Worm (Caenorhabditis elegans) whole organism, L3 larva: ENCODE results near the gene R05F9.11.
A peak's percentile ranks its signal among the peaks of the same experiment; 100 is the strongest.
"Not testable (repeated sequence)": the region's sequence is repeated elsewhere in the genome, so short reads cannot be mapped to it uniquely, and the experiment has no call there.

Experiments used
- R02D3.7 ChIP-seq: fragments of 150-350 bp; optimal IDR thresholded peaks from 2 replicates; lab custom pipeline; 2014; ENCODE audit warnings: missing biosample characterization, missing genetic modification characterization
- aly-2 ChIP-seq: fragments of 150-350 bp; optimal IDR thresholded peaks from 2 replicates; lab custom pipeline; 2014; ENCODE audit warnings: missing biosample characterization, missing genetic modification characterization
- ceh-16 ChIP-seq: sonication (generic microtip); optimal IDR thresholded peaks from 2 replicates; lab custom pipeline; 2017; ENCODE audit warnings: missing biosample characterization, missing genetic modification characterization
- ceh-28 ChIP-seq: fragments of 150-350 bp; optimal IDR thresholded peaks from 2 replicates; lab custom pipeline; 2014; ENCODE audit warnings: missing biosample characterization, missing genetic modification reagents, missing genetic modification characterization
- ceh-82 ChIP-seq: fragments of 150-350 bp; optimal IDR thresholded peaks from 2 replicates; lab custom pipeline; 2014; ENCODE audit warnings: missing biosample characterization, missing genetic modification characterization
- egl-27 ChIP-seq: sonication (generic microtip); optimal IDR thresholded peaks from 4 replicates; lab custom pipeline; 2017; ENCODE audit warnings: missing biosample characterization, missing genetic modification reagents, missing genetic modification characterization
- egl-5 ChIP-seq: fragments of 150-350 bp; optimal IDR thresholded peaks from 2 replicates; lab custom pipeline; 2017; ENCODE audit warnings: missing biosample characterization, missing genetic modification reagents, missing genetic modification characterization, inconsistent platforms
- elt-1 ChIP-seq: fragments of 150-350 bp; optimal IDR thresholded peaks from 2 replicates; lab custom pipeline; 2014; ENCODE audit warnings: missing biosample characterization, missing genetic modification characterization
- elt-2 ChIP-seq: sonication (generic microtip); optimal IDR thresholded peaks from 2 replicates; lab custom pipeline; 2016; ENCODE audit warnings: missing genetic modification reagents, mild to moderate bottlenecking, missing genetic modification characterization, missing compliant biosample characterization
- elt-3 ChIP-seq, 3 experiments: fragments of 150-350 bp in 1 of 3; sonication (generic microtip) in 2 of 3; optimal IDR thresholded peaks; 2 replicates in 2 of 3; 4 replicates in 1 of 3; lab custom pipeline; 2014 to 2017; ENCODE audit warnings: missing biosample characterization in 3 of 3, missing genetic modification characterization in 3 of 3
- eor-1 ChIP-seq, 2 experiments: fragments of 150-350 bp; optimal IDR thresholded peaks; 2 replicates each; lab custom pipeline; 2014 to 2018; ENCODE audit warnings: missing biosample characterization in 2 of 2, missing genetic modification characterization in 2 of 2
- fkh-10 ChIP-seq: sonication (generic microtip); optimal IDR thresholded peaks from 2 replicates; lab custom pipeline; 2017; ENCODE audit warnings: missing biosample characterization, missing genetic modification reagents, missing genetic modification characterization
- fos-1 ChIP-seq: fragments of 150-350 bp; optimal IDR thresholded peaks from 2 replicates; lab custom pipeline; 2014; ENCODE audit warnings: missing biosample characterization, missing genetic modification characterization
- lin-15B ChIP-seq: fragments of 150-350 bp; optimal IDR thresholded peaks from 2 replicates; lab custom pipeline; 2014; ENCODE audit warnings: missing biosample characterization, missing genetic modification characterization
- lin-39 ChIP-seq: fragments of 150-350 bp; optimal IDR thresholded peaks from 2 replicates; lab custom pipeline; 2018; ENCODE audit warnings: missing biosample characterization, missing genetic modification reagents, missing genetic modification characterization
- lsy-12 ChIP-seq: sonication (generic microtip); optimal IDR thresholded peaks from 2 replicates; lab custom pipeline; 2016; ENCODE audit warnings: mild to moderate bottlenecking, missing genetic modification characterization, missing compliant biosample characterization
- mdl-1 ChIP-seq: fragments of 150-350 bp; optimal IDR thresholded peaks from 2 replicates; lab custom pipeline; 2014; ENCODE audit warnings: missing biosample characterization, missing genetic modification characterization
- mml-1 ChIP-seq: fragments of 150-350 bp; sonication (generic microtip); optimal IDR thresholded peaks from 3 replicates; lab custom pipeline; 2014; ENCODE audit warnings: missing biosample characterization, missing genetic modification characterization
- nfya-1 ChIP-seq: sonication (generic microtip); optimal IDR thresholded peaks from 2 replicates; lab custom pipeline; 2017; ENCODE audit warnings: missing genetic modification characterization, mild to moderate bottlenecking, missing compliant biosample characterization, antibody characterized with exemption, moderate library complexity; ENCODE audit not compliant: insufficient read depth
- nhr-11 ChIP-seq: fragments of 150-350 bp; optimal IDR thresholded peaks from 2 replicates; lab custom pipeline; 2014; ENCODE audit warnings: missing biosample characterization, missing genetic modification characterization
- nhr-12 ChIP-seq: fragments of 150-350 bp; optimal IDR thresholded peaks from 2 replicates; lab custom pipeline; 2014; ENCODE audit warnings: missing biosample characterization, missing genetic modification characterization
- nhr-23 ChIP-seq: fragments of 150-350 bp; optimal IDR thresholded peaks from 2 replicates; lab custom pipeline; 2014; ENCODE audit warnings: missing biosample characterization, missing genetic modification reagents, missing genetic modification characterization
- nhr-25 ChIP-seq: sonication (generic microtip); optimal IDR thresholded peaks from 2 replicates; lab custom pipeline; 2017; ENCODE audit warnings: missing biosample characterization, missing genetic modification characterization
- nhr-28 ChIP-seq: fragments of 150-350 bp; optimal IDR thresholded peaks from 2 replicates; lab custom pipeline; 2014; ENCODE audit warnings: missing biosample characterization, missing genetic modification characterization
- nhr-43 ChIP-seq: sonication (generic microtip); optimal IDR thresholded peaks from 2 replicates; lab custom pipeline; 2016; ENCODE audit warnings: mild to moderate bottlenecking, missing genetic modification characterization, missing compliant biosample characterization; ENCODE audit not compliant: poor library complexity, severe bottlenecking
- nhr-67 ChIP-seq: fragments of 150-350 bp; optimal IDR thresholded peaks from 2 replicates; lab custom pipeline; 2014; ENCODE audit warnings: missing biosample characterization, missing genetic modification characterization
- nhr-76 ChIP-seq: fragments of 150-350 bp; sonication (generic microtip); optimal IDR thresholded peaks from 5 replicates; lab custom pipeline; 2014; ENCODE audit warnings: missing biosample characterization, missing genetic modification characterization
- nhr-77 ChIP-seq: fragments of 150-350 bp; optimal IDR thresholded peaks from 2 replicates; lab custom pipeline; 2014; ENCODE audit warnings: missing biosample characterization, missing genetic modification characterization
- pha-4 ChIP-seq: fragments of 150-350 bp; optimal IDR thresholded peaks from 2 replicates; lab custom pipeline; 2014; ENCODE audit warnings: missing biosample characterization, missing genetic modification reagents, missing genetic modification characterization
- pqm-1 ChIP-seq: fragments of 150-350 bp; optimal IDR thresholded peaks from 2 replicates; lab custom pipeline; 2017; ENCODE audit warnings: missing biosample characterization, missing genetic modification characterization, inconsistent platforms
- skn-1 ChIP-seq: fragments of 150-350 bp; optimal IDR thresholded peaks from 2 replicates; lab custom pipeline; 2014; ENCODE audit warnings: missing biosample characterization, missing genetic modification characterization
- snpc-4 ChIP-seq: fragments of 150-350 bp; optimal IDR thresholded peaks from 2 replicates; lab custom pipeline; 2014; ENCODE audit warnings: missing biosample characterization, missing genetic modification characterization
- tbx-2 ChIP-seq: sonication (generic microtip); optimal IDR thresholded peaks from 2 replicates; lab custom pipeline; 2016; ENCODE audit warnings: mild to moderate bottlenecking, missing genetic modification characterization, missing compliant biosample characterization
- unc-39 ChIP-seq: sonication (generic microtip); optimal IDR thresholded peaks from 4 replicates; lab custom pipeline; 2017; ENCODE audit warnings: missing biosample characterization, missing genetic modification characterization
- ztf-11 ChIP-seq: fragments of 150-350 bp; optimal IDR thresholded peaks from 2 replicates; lab custom pipeline; 2014; ENCODE audit warnings: missing biosample characterization, missing genetic modification characterization
- ztf-4 ChIP-seq: fragments of 150-350 bp; optimal IDR thresholded peaks from 2 replicates; lab custom pipeline; 2014; ENCODE audit warnings: missing biosample characterization, missing genetic modification characterization

R05F9.11 gene

ce11 chrII:4918501-4919021 is 4.5 kb upstream of the R05F9.11 start:
- no peak for TF ChIP-seq mdl-1 (tag; lab: Kevin White, UChicago)
- no peak for TF ChIP-seq eor-1 (tag; optimal IDR thresholded peaks at IDR 0.05; lab: Kevin White, UChicago)
- TF ChIP-seq nhr-25 (tag; lab: Kevin White, UChicago): peak; percentile 32
- TF ChIP-seq nhr-67 (tag; lab: Kevin White, UChicago): no peak

ce11 chrII:4916462-4916861 is 2.4 kb upstream of the R05F9.11 start, which contains the start of gene msp-31:
msp-31 (minus strand) TSS chrII:4916562.
- not testable (repeated sequence) for TF ChIP-seq fos-1, lin-39, mdl-1 (tag; lab: Kevin White, UChicago)

ce11 chrII:4915572-4915971 is 1.6 kb upstream of the R05F9.11 start:
- TF ChIP-seq nhr-67 (tag; lab: Kevin White, UChicago): no peak
- TF ChIP-seq, all 47 proteins: peak for 0

ce11 chrII:4908160-4908559 is 5.9 kb downstream of the R05F9.11 start:
- TF ChIP-seq elt-2 (tag; lab: Kevin White, UChicago) (peak; percentile 22), tbx-2 (tag; lab: Kevin White, UChicago) (peak; percentile 5), nfya-1 (peak; percentile 48), lin-39 (tag; lab: Kevin White, UChicago) (peak; percentile 25), skn-1 (tag; lab: Kevin White, UChicago) (peak; percentile 93), nhr-28 (tag; lab: Kevin White, UChicago) (no peak), nhr-23 (peak; percentile 26), lsy-12 (tag; lab: Kevin White, UChicago) (no peak), egl-5 (tag; lab: Kevin White, UChicago) (peak; percentile 88)
- TF ChIP-seq, all 47 proteins: peak for 7

- no peak for TF ChIP-seq nhr-43 (tag; lab: Kevin White, UChicago)
- no peak for TF ChIP-seq ceh-28 (tag; lab: Kevin White, UChicago)
- TF ChIP-seq lsy-12 (tag; lab: Kevin White, UChicago): no peak
- no peak for TF ChIP-seq pha-4
- no peak for TF ChIP-seq nhr-25 (tag; lab: Kevin White, UChicago)
- no peak for TF ChIP-seq fos-1 (tag; lab: Kevin White, UChicago)
- TF ChIP-seq elt-2 (tag; lab: Kevin White, UChicago): no peak
- TF ChIP-seq egl-5 (tag; lab: Kevin White, UChicago): no peak
- TF ChIP-seq ztf-4 (tag; lab: Kevin White, UChicago): no peak
- no peak for TF ChIP-seq mdl-1 (tag; lab: Kevin White, UChicago)
- no peak for TF ChIP-seq pqm-1 (tag; lab: Kevin White, UChicago)
- TF ChIP-seq snpc-4: no peak
- no peak for TF ChIP-seq aly-2
- TF ChIP-seq, all 47 proteins: peak for 0
Observed at ce11 chrII:4905883-4906282, 8.1 kb downstream of the R05F9.11 start.

ce11 chrII:4905331-4905730 is 8.7 kb downstream of the R05F9.11 start:
- no peak for TF ChIP-seq nhr-76 (tag; lab: Kevin White, UChicago)
- TF ChIP-seq unc-39 (tag; lab: Kevin White, UChicago): no peak
- no peak for TF ChIP-seq snpc-4
- no peak for TF ChIP-seq ceh-82
- TF ChIP-seq nhr-28 (tag; lab: Kevin White, UChicago): no peak
- no peak for TF ChIP-seq lin-15B

ce11 chrII:4904778-4905177 is 9.2 kb downstream of the R05F9.11 start, which contains the start of gene btbd-10:
btbd-10 (plus strand) TSS chrII:4905008.
- TF ChIP-seq skn-1 (tag; lab: Kevin White, UChicago): no peak
- TF ChIP-seq elt-2 (tag; lab: Kevin White, UChicago): peak; percentile 75
- TF ChIP-seq egl-27: no peak
- TF ChIP-seq nhr-67 (tag; lab: Kevin White, UChicago): no peak

ce11 chrII:4904277-4904676 is 9.7 kb downstream of the R05F9.11 start:
- TF ChIP-seq skn-1 (tag; lab: Kevin White, UChicago): peak; percentile 70
- no peak for TF ChIP-seq ztf-11 (tag; lab: Kevin White, UChicago)
- TF ChIP-seq R02D3.7 (tag; lab: Kevin White, UChicago): no peak
- TF ChIP-seq lsy-12 (tag; lab: Kevin White, UChicago): no peak
- TF ChIP-seq eor-1 (tag; optimal IDR thresholded peaks at IDR 0.05; lab: Kevin White, UChicago): no peak
- TF ChIP-seq nhr-12 (tag; lab: Kevin White, UChicago): no peak
- no peak for TF ChIP-seq mdl-1 (tag; lab: Kevin White, UChicago)
- TF ChIP-seq snpc-4: peak; percentile 77
- TF ChIP-seq ceh-16 (tag; lab: Kevin White, UChicago): no peak
- TF ChIP-seq elt-1 (tag; lab: Kevin White, UChicago): no peak
- TF ChIP-seq tbx-2 (tag; lab: Kevin White, UChicago): no peak
- no peak for TF ChIP-seq elt-3 (tag; optimal IDR thresholded peaks at IDR 0.05; lab: Kevin White, UChicago)
- TF ChIP-seq nhr-11 (tag; lab: Kevin White, UChicago): no peak
- TF ChIP-seq nhr-77 (tag; lab: Kevin White, UChicago): no peak
- TF ChIP-seq fos-1 (tag; lab: Kevin White, UChicago): no peak
- TF ChIP-seq nhr-43 (tag; lab: Kevin White, UChicago): no peak
- TF ChIP-seq mml-1: no peak
- peak; percentile 46 for TF ChIP-seq fkh-10 (GFP tag; lab: Kevin White, UChicago)
